Fruit fly (Drosophila melanogaster): ENCODE results near the gene CG2698.

Gene CG2698

DNA sequence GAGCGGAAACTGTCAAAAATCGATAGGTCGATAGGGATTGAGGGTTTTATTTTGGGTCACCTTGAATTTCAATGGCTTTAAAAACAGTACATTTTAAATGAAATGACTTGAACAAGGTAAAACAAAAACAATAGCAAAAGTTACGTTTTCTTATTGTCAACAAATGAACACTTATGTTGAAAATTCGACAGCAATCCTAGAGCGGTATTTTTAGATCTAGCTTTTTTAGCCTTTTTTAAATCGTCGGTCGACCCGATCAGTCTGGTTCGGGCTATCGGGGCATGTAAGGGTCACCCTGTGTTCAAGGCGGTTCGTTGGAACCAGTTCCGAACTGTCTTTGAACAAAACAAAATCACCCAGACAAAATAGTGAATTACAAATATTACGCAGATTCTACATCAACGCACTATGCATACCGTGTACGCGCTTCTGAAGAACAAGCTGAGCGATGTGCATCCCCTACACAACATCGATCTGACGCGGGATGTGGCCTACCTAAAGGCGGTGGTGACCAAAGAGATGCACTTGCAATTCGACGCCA, 7.8 kb downstream of the CG2698 start, which contains the start of the genes CG11052 and CG3223:
Gene CG11052 (minus strand): TSS at position 218 of the 541 bp plus-strand sequence.
Gene CG3223 (plus strand): TSS at position 321 of the 541 bp plus-strand sequence.
- peak; percentile 94 for TF ChIP-seq EcR (GFP tag; optimal IDR thresholded peaks at IDR 0.05)
- peak; percentile 36; the same call in 1 of the 3 replicates for TF ChIP-seq CG4496 (GFP tag; IDR thresholded peaks at IDR 0.05)
- TF ChIP-seq Pif1A (GFP tag; optimal IDR thresholded peaks at IDR 0.05), result no peak
- TF ChIP-seq rn (GFP tag; IDR thresholded peaks at IDR 0.05), result no peak
- no peak for TF ChIP-seq CG10348 (GFP tag; IDR thresholded peaks at IDR 0.05)
- TF ChIP-seq CG34367 (tag; optimal IDR thresholded peaks at IDR 0.05), result no peak
- TF ChIP-seq Ets98B (GFP tag; IDR thresholded peaks at IDR 0.05), result 0 out of 2 replicates have a peak, but pooled peaks have one; percentile 6
- peak; percentile 17 for TF ChIP-seq Snoo (tag; optimal IDR thresholded peaks at IDR 0.05)

DNA sequence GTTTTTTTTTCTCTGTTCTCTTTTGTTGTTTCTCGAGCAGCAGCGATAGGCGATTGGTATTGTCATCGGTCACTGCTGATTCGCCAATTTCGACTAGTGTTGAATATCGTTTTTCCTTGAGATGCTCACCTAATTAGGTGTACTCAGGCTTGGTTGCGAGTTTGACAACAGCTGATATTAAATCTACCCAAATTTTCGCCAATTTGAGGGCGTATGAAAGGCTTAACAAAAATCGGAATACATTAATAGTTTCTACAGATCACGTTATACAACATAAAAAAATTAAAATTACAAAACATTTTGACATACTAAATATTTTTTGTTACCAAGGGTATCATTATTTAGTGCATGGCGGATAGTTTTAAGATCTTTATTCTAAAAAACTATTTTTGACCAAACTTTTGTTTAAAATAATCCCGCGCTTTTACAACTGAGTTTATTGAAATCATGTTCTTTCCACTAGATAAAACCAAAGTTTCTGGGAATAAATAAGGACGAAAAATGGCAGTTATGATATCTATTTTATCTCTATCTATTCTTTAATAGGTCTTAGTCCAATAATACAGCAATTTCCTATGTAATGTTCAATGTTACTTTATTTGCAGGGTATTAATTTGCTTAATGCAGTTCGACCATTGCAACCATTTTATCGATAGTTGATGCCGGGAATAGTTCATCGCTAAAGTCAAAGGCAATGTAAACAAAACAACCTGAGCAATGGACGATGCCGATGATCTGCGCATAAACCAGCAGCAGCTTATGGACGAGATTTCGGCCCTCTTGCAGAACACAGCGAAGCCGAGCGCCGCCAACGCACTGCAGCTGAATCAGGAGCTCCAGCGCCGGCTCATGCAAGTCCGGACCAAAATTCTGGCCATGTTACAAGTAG, 12.0 kb downstream of the CG2698 start, which contains the start of the genes CG10435 and Pbp95:
Gene CG10435 (minus strand): TSS at position 81 of the 889 bp plus-strand sequence.
Gene Pbp95 (plus strand): TSS at position 671 of the 889 bp plus-strand sequence.
- TF ChIP-seq CG13204 (GFP tag; optimal IDR thresholded peaks at IDR 0.05), result no peak
- no peak for TF ChIP-seq gl (tag; optimal IDR thresholded peaks at IDR 0.05)
- TF ChIP-seq fd96Ca (GFP tag; IDR thresholded peaks at IDR 0.05), result peak; percentile 69; the same call in 2 of the 3 replicates
- peak; percentile 4 for TF ChIP-seq CG17806 (tag; optimal IDR thresholded peaks at IDR 0.05)
- TF ChIP-seq EcR (GFP tag; optimal IDR thresholded peaks at IDR 0.05), result no peak
- 0 out of 2 replicates have a peak, but pooled peaks have one; percentile 11 for TF ChIP-seq rn (GFP tag; IDR thresholded peaks at IDR 0.05)
- no peak for TF ChIP-seq CG34367 (tag; optimal IDR thresholded peaks at IDR 0.05)
- TF ChIP-seq CG4496 (GFP tag; IDR thresholded peaks at IDR 0.05), result peak; percentile 66
- peak; percentile 50 for TF ChIP-seq Ets98B (GFP tag; IDR thresholded peaks at IDR 0.05)
- no peak for TF ChIP-seq CG8301 (tag; optimal IDR thresholded peaks at IDR 0.05)
- no peak for TF ChIP-seq CG8159 (tag; optimal IDR thresholded peaks at IDR 0.05)

DNA sequence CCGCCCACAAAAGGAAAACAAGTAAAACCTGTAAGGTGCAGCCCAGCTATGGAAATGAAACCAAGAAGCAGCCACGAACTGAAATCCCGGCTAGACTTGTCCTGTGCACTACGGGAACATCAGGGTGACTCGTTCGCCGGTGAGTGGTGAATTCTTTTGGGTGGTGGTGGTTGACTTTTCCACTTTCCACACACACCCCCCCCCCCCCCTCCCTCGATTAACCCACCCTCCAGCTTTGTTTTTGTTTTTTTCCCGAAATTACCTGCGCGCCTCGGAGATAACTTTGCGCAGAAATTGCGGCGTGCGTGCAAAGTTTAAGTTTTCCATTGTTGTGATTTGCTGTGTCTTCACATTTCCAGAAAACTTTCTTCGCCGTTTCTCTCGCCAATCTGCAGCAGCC, 25.2 kb downstream of the CG2698 start:
- TF ChIP-seq CG32121 (GFP tag; IDR thresholded peaks at IDR 0.05) (no peak), CG9948 (tag; optimal IDR thresholded peaks at IDR 0.05) (no peak), fd96Ca (GFP tag; IDR thresholded peaks at IDR 0.05) (no peak), Ets98B (GFP tag; IDR thresholded peaks at IDR 0.05) (no peak), CG8301 (tag; optimal IDR thresholded peaks at IDR 0.05) (no peak), gl (tag; optimal IDR thresholded peaks at IDR 0.05) (no peak), CG8159 (tag; optimal IDR thresholded peaks at IDR 0.05) (no peak), CG15710 (tag; optimal IDR thresholded peaks at IDR 0.05) (no peak), CG34367 (tag; optimal IDR thresholded peaks at IDR 0.05) (no peak), Pif1B (GFP tag; optimal IDR thresholded peaks at IDR 0.05) (no peak), CG14655 (GFP tag; optimal IDR thresholded peaks at IDR 0.05) (no peak), Pif1A (GFP tag; optimal IDR thresholded peaks at IDR 0.05) (no peak), CG4496 (GFP tag; IDR thresholded peaks at IDR 0.05) (no peak)

DNA sequence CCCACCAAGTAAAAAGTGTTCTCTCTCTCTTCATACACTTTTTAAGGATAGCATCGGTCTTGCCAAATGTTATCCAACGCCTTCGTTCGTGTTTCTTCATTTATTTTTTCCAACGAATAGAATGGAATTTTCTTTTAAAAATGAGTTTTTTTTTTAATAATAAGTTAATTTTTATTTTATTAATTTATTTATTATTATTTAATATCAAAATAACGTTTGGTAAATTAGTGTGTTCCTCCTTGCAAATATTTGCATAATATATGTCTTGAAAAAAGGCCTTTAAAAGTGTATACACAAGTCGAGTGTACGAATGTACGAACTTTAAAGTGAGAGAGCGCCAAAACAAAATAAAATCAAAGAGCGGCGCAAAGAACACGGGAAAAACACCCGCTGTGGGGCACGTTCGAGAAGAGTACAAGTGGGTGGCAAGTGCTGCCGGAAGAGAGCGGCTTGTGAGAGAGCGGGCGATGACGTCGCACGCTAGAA, 25.9 kb downstream of the CG2698 start:
- TF ChIP-seq CG10348 (GFP tag; IDR thresholded peaks at IDR 0.05) (0 out of 2 replicates have a peak, but pooled peaks have one; percentile 11), gl (tag; optimal IDR thresholded peaks at IDR 0.05) (no peak), CG12605 (GFP tag; IDR thresholded peaks at IDR 0.05) (peak; percentile 62), CG8301 (tag; optimal IDR thresholded peaks at IDR 0.05) (peak; percentile 55), CG32121 (GFP tag; IDR thresholded peaks at IDR 0.05) (peak; percentile 63), Snoo (tag; optimal IDR thresholded peaks at IDR 0.05) (peak; percentile 85), CG8159 (tag; optimal IDR thresholded peaks at IDR 0.05) (peak; percentile 91), CG17806 (tag; optimal IDR thresholded peaks at IDR 0.05) (peak; percentile 80), EcR (GFP tag; optimal IDR thresholded peaks at IDR 0.05) (peak; percentile 43), CG34367 (tag; optimal IDR thresholded peaks at IDR 0.05) (peak; percentile 85), Pif1B (GFP tag; optimal IDR thresholded peaks at IDR 0.05) (peak; percentile 86), rn (GFP tag; IDR thresholded peaks at IDR 0.05) (no peak), CG4496 (GFP tag; IDR thresholded peaks at IDR 0.05) (peak; percentile 43; the same call in 1 of the 3 replicates), fd96Ca (GFP tag; IDR thresholded peaks at IDR 0.05) (no peak), Pif1A (GFP tag; optimal IDR thresholded peaks at IDR 0.05) (peak; percentile 38), D1 (tag; optimal IDR thresholded peaks at IDR 0.05) (peak; percentile 85), CG15710 (tag; optimal IDR thresholded peaks at IDR 0.05) (peak; percentile 93), CG13204 (GFP tag; optimal IDR thresholded peaks at IDR 0.05) (peak; percentile 79), Ets98B (GFP tag; IDR thresholded peaks at IDR 0.05) (peak; percentile 65), CG14655 (GFP tag; optimal IDR thresholded peaks at IDR 0.05) (peak; percentile 93), CG9948 (tag; optimal IDR thresholded peaks at IDR 0.05) (peak; percentile 87)

DNA sequence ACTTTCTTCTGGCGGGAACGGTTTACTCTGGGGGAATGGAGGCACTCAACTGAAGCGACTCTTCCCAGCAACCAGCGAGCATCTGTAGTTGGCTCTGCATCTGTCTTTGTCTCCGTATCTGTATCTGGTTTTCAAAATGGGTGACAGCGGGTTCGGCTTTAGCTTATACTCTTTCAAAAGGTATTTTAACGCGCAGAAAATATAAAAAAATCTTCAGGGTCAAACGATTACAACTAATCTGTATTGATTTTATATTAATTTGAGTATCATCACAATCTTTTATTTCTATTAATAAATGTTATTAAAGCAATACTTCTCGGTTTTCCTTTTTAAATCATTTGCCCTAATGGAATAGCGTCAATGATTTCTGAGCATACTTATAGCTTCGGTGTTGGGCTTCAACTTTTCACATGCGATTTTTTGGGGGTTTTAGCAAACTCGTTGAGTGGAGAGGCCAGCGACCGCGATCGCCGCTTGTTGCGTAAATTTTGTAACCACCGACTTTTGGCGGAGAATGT, 28.2 kb downstream of the CG2698 start, which contains the start of gene ImpE3:
Gene ImpE3 (minus strand): TSS at position 51 of the 518 bp plus-strand sequence.
- TF ChIP-seq CG8301 (tag; optimal IDR thresholded peaks at IDR 0.05) (peak; percentile 61), gl (tag; optimal IDR thresholded peaks at IDR 0.05) (no peak), Snoo (tag; optimal IDR thresholded peaks at IDR 0.05) (peak; percentile 72), fd96Ca (GFP tag; IDR thresholded peaks at IDR 0.05) (no peak), EcR (GFP tag; optimal IDR thresholded peaks at IDR 0.05) (peak; percentile 32), CG10348 (GFP tag; IDR thresholded peaks at IDR 0.05) (no peak), Ets98B (GFP tag; IDR thresholded peaks at IDR 0.05) (peak; percentile 20; the same call in 1 of the 2 replicates), CG12605 (GFP tag; IDR thresholded peaks at IDR 0.05) (no peak), Pif1A (GFP tag; optimal IDR thresholded peaks at IDR 0.05) (peak; percentile 43), Pif1B (GFP tag; optimal IDR thresholded peaks at IDR 0.05) (peak; percentile 36), D1 (tag; optimal IDR thresholded peaks at IDR 0.05) (no peak), rn (GFP tag; IDR thresholded peaks at IDR 0.05) (no peak), CG9948 (tag; optimal IDR thresholded peaks at IDR 0.05) (no peak), CG15710 (tag; optimal IDR thresholded peaks at IDR 0.05) (peak; percentile 36), CG13204 (GFP tag; optimal IDR thresholded peaks at IDR 0.05) (no peak), CG32121 (GFP tag; IDR thresholded peaks at IDR 0.05) (no peak), CG8159 (tag; optimal IDR thresholded peaks at IDR 0.05) (peak; percentile 36), CG34367 (tag; optimal IDR thresholded peaks at IDR 0.05) (no peak), CG14655 (GFP tag; optimal IDR thresholded peaks at IDR 0.05) (peak; percentile 41), CG4496 (GFP tag; IDR thresholded peaks at IDR 0.05) (no peak), CG17806 (tag; optimal IDR thresholded peaks at IDR 0.05) (peak; percentile 25)
